Worm (Caenorhabditis elegans): ENCODE data around the gene F20D6.10.
A peak's percentile ranks its signal among the peaks of the same experiment; 100 is the strongest.

DNA sequence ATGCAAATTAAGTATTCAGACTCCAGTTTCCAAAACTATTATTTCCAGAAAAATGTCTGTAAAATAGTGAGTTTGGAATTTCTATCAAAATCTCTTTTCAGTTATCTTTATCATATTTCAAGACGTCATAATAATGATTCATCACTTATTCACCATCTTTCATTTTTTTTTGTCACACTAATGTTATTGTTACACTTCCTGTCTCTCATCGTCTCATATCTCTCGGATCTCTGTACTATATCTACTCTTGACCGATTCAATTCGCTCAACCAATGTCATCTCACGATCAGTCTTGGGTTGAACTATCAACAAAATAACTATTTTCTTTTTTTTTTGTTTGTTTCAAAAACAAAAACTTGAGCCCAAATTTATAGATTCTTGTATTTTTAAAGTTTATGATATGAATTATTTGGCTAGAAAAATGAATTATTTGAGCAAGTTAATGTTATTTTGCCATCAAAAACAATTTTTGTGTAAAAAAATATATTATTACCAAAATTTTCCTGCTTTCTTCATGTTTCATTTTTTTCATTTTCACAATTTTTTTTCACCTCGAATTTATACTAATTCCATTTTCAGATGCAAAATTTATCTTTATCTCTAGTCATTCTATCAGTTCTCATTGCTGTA, 5.6 kb upstream of the F20D6.10 start, which contains the start of gene cri-2:
- TF ChIP-seq egl-43 (GFP tag; IDR thresholded peaks at IDR 0.05) (no peak), F44E2.7 (GFP tag; IDR thresholded peaks at IDR 0.05) (no peak), nhr-11 (tag; optimal IDR thresholded peaks at IDR 0.05) (no peak), nhr-10 (tag; optimal IDR thresholded peaks at IDR 0.05) (no peak), ceh-44 (GFP tag; IDR thresholded peaks at IDR 0.05) (no peak), nhr-237 (tag; optimal IDR thresholded peaks at IDR 0.05) (no peak), snpc-4 (tag; optimal IDR thresholded peaks at IDR 0.05) (no peak), nhr-6 (tag; optimal IDR thresholded peaks at IDR 0.05) (peak; percentile 13), aly-2 (tag; optimal IDR thresholded peaks at IDR 0.05) (no peak), T26A8.4 (GFP tag; IDR thresholded peaks at IDR 0.05) (no peak), aha-1 (tag) (peak; percentile 46), skn-1 (tag; optimal IDR thresholded peaks at IDR 0.05) (no peak), jun-1 (tag; optimal IDR thresholded peaks at IDR 0.05) (no peak), dve-1 (tag; optimal IDR thresholded peaks at IDR 0.05; ENCODE audit: insufficient read depth) (peak; percentile 46)

Data from whole organism, L4 larva.